Worm (Caenorhabditis elegans): ENCODE measurements around the gene nhr-291.

DNA sequence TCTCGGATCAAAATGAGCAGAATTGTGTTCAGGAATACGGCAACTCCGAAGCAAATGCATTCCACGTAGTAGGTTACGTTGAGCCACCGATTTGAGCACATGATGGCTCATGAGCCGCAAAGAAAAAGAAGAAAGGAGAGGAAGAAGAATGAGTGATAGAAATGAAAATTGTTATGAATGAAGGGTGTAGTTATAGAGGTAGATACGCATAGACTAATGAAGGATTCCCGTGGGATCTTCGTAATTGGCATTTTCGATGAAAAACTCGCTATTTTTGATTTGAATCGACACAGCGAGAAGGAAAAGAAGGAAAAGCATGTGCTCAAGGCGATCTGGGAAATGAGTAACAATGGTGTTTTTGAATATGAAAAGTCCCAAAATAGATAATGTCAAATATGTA is 24.9 kb upstream of the nhr-291 start, which contains the start of gene str-96:
- TF ChIP-seq ceh-36 (tag; optimal IDR thresholded peaks at IDR 0.05): no peak
- TF ChIP-seq flt-1 (GFP tag; IDR thresholded peaks at IDR 0.05): no peak
- no peak for TF ChIP-seq B0310.2 (tag; optimal IDR thresholded peaks at IDR 0.05)
- TF ChIP-seq pes-1 (GFP tag; IDR thresholded peaks at IDR 0.05): no peak
- TF ChIP-seq ama-1 (optimal IDR thresholded peaks at IDR 0.05): no peak

All from whole organism, early embryonic.